Fruit fly (Drosophila melanogaster) whole organism, adult: ENCODE measurements around the gene CG43246.

Experiments
- CG11617 ChIP-seq: fragments of 200-800 bp; sonication (Bioruptor generic); optimal IDR thresholded peaks from 2 replicates; lab custom pipeline; 2017; ENCODE audit warnings: mild to moderate bottlenecking, missing biosample characterization, missing genetic modification reagents, missing genetic modification characterization
- CG12768 ChIP-seq: fragments of 200-800 bp; sonication (Bioruptor generic); optimal IDR thresholded peaks from 2 replicates; lab custom pipeline; 2017; ENCODE audit warnings: missing biosample characterization, missing genetic modification characterization, mild to moderate bottlenecking, moderate library complexity, missing genetic modification reagents
- CG14711 ChIP-seq: fragments of 200-800 bp; sonication (Bioruptor generic); optimal IDR thresholded peaks from 2 replicates; lab custom pipeline; 2018; ENCODE audit warnings: missing biosample characterization, mild to moderate bottlenecking, missing genetic modification characterization, moderate library complexity
- CG5204 ChIP-seq: fragments of 200-800 bp; sonication (Bioruptor generic); optimal IDR thresholded peaks from 2 replicates; lab custom pipeline; 2016; ENCODE audit warnings: missing biosample characterization, missing genetic modification characterization
- Clk ChIP-seq: fragments of 200-800 bp; sonication (Bioruptor generic); optimal IDR thresholded peaks from 2 replicates; lab custom pipeline; 2017; ENCODE audit warnings: missing biosample characterization, missing genetic modification characterization
- Crg-1 ChIP-seq: fragments of 200-800 bp; sonication (Bioruptor generic); optimal IDR thresholded peaks from 2 replicates; lab custom pipeline; 2016; ENCODE audit warnings: missing biosample characterization, missing genetic modification characterization
- bab1 ChIP-seq: fragments of 200-800 bp; sonication (Bioruptor generic); optimal IDR thresholded peaks from 3 replicates; lab custom pipeline; 2019; ENCODE audit warnings: missing biosample characterization, mild to moderate bottlenecking, missing genetic modification characterization, moderate library complexity
- cic ChIP-seq: fragments of 200-800 bp; sonication (Bioruptor generic); optimal IDR thresholded peaks from 2 replicates; lab custom pipeline; 2017; ENCODE audit warnings: missing biosample characterization, mild to moderate bottlenecking, missing genetic modification characterization, moderate library complexity
- cnc ChIP-seq, 2 experiments: fragments of >200 bp; optimal IDR thresholded peaks; 2 replicates each; lab custom pipeline; 2017
- kay ChIP-seq: fragments of 200-800 bp; sonication (Bioruptor generic); peaks from one replicate; lab custom pipeline; 2016; ENCODE audit warnings: missing biosample characterization, missing genetic modification characterization, borderline replicate concordance
- ovo ChIP-seq: fragments of 200-800 bp; sonication (Bioruptor generic); optimal IDR thresholded peaks from 2 replicates; lab custom pipeline; 2016; ENCODE audit warnings: missing biosample characterization, missing genetic modification characterization

DNA sequence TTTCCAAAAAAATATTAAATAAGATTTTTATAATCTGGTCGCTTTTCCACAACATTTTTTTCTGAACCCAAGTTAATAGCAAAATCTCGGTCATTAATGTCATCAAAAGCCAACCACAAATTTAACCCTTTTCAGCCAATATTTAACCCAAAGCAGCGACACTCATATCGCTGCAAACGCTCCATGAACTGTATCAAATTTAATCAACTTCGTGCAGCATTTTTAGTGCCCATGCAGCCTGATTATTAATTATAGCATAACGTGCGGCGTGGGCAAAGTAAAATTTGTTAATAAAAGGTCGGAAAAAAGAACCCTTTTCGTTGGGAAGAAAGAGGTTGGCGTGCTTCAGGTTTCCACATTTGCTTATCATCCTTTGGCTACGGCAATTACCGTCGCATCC, 27.0 kb downstream of the CG43246 start:
- no peak for TF ChIP-seq kay (GFP tag; lab: Kevin White, UChicago)
- no peak for TF ChIP-seq cic (GFP tag; lab: Kevin White, UChicago)
- TF ChIP-seq ovo (GFP tag; lab: Kevin White, UChicago) = no peak
- TF ChIP-seq Crg-1 (GFP tag; lab: Kevin White, UChicago) = no peak
- TF ChIP-seq CG11617 (GFP tag; lab: Kevin White, UChicago) = no peak
- TF ChIP-seq bab1 = no peak
- TF ChIP-seq CG14711 (tag; lab: Kevin White, UChicago) = no peak
- TF ChIP-seq Clk (GFP tag; lab: Kevin White, UChicago) = no peak
- TF ChIP-seq CG5204 = no peak
- no peak for TF ChIP-seq CG12768 (GFP tag; lab: Kevin White, UChicago)
- TF ChIP-seq cnc (optimal IDR thresholded peaks at IDR 0.05; lab: Kevin White, UChicago) = no peak
